Fruit fly (Drosophila melanogaster) whole organism, embryonic: Measurements from ENCODE around the gene Eip75B.

Experiments
- Bgb ChIP-seq: fragments of 200-800 bp; sonication (Bioruptor generic); IDR thresholded peaks from 2 replicates; pipeline ENCODE4 v1.3.6; 2022; ENCODE audit warnings: missing biosample characterization, missing genetic modification characterization; ENCODE audit not compliant: partially characterized antibody
- CG10462 ChIP-seq: fragments of 200-800 bp; sonication (Bioruptor generic); optimal IDR thresholded peaks from 2 replicates; lab custom pipeline; 2016; ENCODE audit warnings: missing biosample characterization, missing genetic modification characterization
- CG11085 ChIP-seq: fragments of 200-800 bp; sonication (Bioruptor generic); IDR thresholded peaks from 2 replicates; pipeline ENCODE4 v1.3.6; 2022; ENCODE audit warnings: missing biosample characterization, missing genetic modification characterization
- CG11398 ChIP-seq: fragments of 200-800 bp; sonication (Bioruptor generic); optimal IDR thresholded peaks from 2 replicates; lab custom pipeline; 2016; ENCODE audit warnings: missing biosample characterization, missing genetic modification characterization
- CG13775 ChIP-seq: fragments of 200-800 bp; sonication (Bioruptor generic); optimal IDR thresholded peaks from 3 replicates; lab custom pipeline; 2017; ENCODE audit warnings: missing biosample characterization, mild to moderate bottlenecking, missing genetic modification characterization
- CG14050 ChIP-seq: fragments of 200-800 bp; sonication (Bioruptor generic); IDR thresholded peaks from 3 replicates; pipeline ENCODE4 v1.3.6; 2022; ENCODE audit warnings: missing biosample characterization, missing genetic modification characterization
- CG14667 ChIP-seq: fragments of 200-800 bp; sonication (Bioruptor generic); IDR thresholded peaks from 2 replicates; pipeline ENCODE4 v1.3.6; 2022; ENCODE audit warnings: missing biosample characterization, missing genetic modification characterization
- CG14710 ChIP-seq: fragments of 200-800 bp; sonication (Bioruptor generic); optimal IDR thresholded peaks from 3 replicates; lab custom pipeline; 2019; ENCODE audit warnings: missing biosample characterization, mild to moderate bottlenecking, missing genetic modification characterization, moderate library complexity
- CG15073 ChIP-seq: fragments of 200-800 bp; sonication (Bioruptor generic); optimal IDR thresholded peaks from 2 replicates; lab custom pipeline; 2016; ENCODE audit warnings: missing biosample characterization, missing genetic modification characterization
- CG1602 ChIP-seq: fragments of 200-800 bp; sonication (Bioruptor generic); optimal IDR thresholded peaks from 3 replicates; lab custom pipeline; 2016; ENCODE audit warnings: missing biosample characterization, missing genetic modification characterization
- CG16815 ChIP-seq: fragments of 200-800 bp; sonication (Bioruptor generic); optimal IDR thresholded peaks from 3 replicates; lab custom pipeline; 2017; ENCODE audit warnings: missing biosample characterization, mild to moderate bottlenecking, missing genetic modification characterization
- CG17612 ChIP-seq: fragments of 200-800 bp; sonication (Bioruptor generic); IDR thresholded peaks from 2 replicates; pipeline ENCODE4 v1.3.6; 2022; ENCODE audit warnings: missing biosample characterization, missing genetic modification characterization
- CG17829 ChIP-seq: fragments of 200-800 bp; optimal IDR thresholded peaks from 2 replicates; lab custom pipeline; 2019; ENCODE audit warnings: missing biosample characterization, mild to moderate bottlenecking, missing genetic modification characterization, moderate library complexity
- CG18764 ChIP-seq: fragments of 200-800 bp; sonication (Bioruptor generic); optimal IDR thresholded peaks from 3 replicates; lab custom pipeline; 2016; ENCODE audit warnings: missing biosample characterization, missing genetic modification characterization
- CG2116 ChIP-seq: fragments of 200-800 bp; sonication (Bioruptor generic); optimal IDR thresholded peaks from 3 replicates; lab custom pipeline; 2018; ENCODE audit warnings: missing biosample characterization, mild to moderate bottlenecking, missing genetic modification characterization
- CG2120 ChIP-seq: fragments of 200-800 bp; sonication (Bioruptor generic); optimal IDR thresholded peaks from 3 replicates; lab custom pipeline; 2016; ENCODE audit warnings: missing biosample characterization, missing genetic modification characterization
- CG2875 ChIP-seq: fragments of 200-800 bp; sonication (Bioruptor generic); optimal IDR thresholded peaks from 2 replicates; lab custom pipeline; 2017; ENCODE audit warnings: missing biosample characterization, mild to moderate bottlenecking, missing genetic modification characterization, missing genetic modification reagents
- CG2889 ChIP-seq: fragments of 200-800 bp; sonication (Bioruptor generic); IDR thresholded peaks from 3 replicates; pipeline ENCODE4 v1.3.6; 2022; ENCODE audit warnings: missing biosample characterization, missing genetic modification characterization
- CG3065 ChIP-seq: fragments of 200-800 bp; sonication (Bioruptor generic); optimal IDR thresholded peaks from 2 replicates; lab custom pipeline; 2016; ENCODE audit warnings: missing biosample characterization, missing genetic modification characterization
- CG31365 ChIP-seq: fragments of 200-800 bp; sonication (Bioruptor generic); optimal IDR thresholded peaks from 2 replicates; lab custom pipeline; 2018; ENCODE audit warnings: missing biosample characterization, mild to moderate bottlenecking, missing genetic modification characterization
- CG34376 ChIP-seq: fragments of 200-800 bp; sonication (Bioruptor generic); optimal IDR thresholded peaks from 2 replicates; lab custom pipeline; 2018; ENCODE audit warnings: missing biosample characterization, mild to moderate bottlenecking, missing genetic modification characterization
- CG43689 ChIP-seq: fragments of 200-800 bp; sonication (Bioruptor generic); IDR thresholded peaks from 2 replicates; pipeline ENCODE4 v1.3.6; 2022; ENCODE audit warnings: missing biosample characterization, missing genetic modification characterization
- CG5245 ChIP-seq: fragments of 200-800 bp; sonication (Bioruptor generic); optimal IDR thresholded peaks from 3 replicates; lab custom pipeline; 2016; ENCODE audit warnings: missing biosample characterization, missing genetic modification characterization
- CG6654 ChIP-seq: fragments of 200-800 bp; sonication (Bioruptor generic); optimal IDR thresholded peaks from 2 replicates; lab custom pipeline; 2017; ENCODE audit warnings: missing biosample characterization, mild to moderate bottlenecking, missing genetic modification characterization
- CG6683 ChIP-seq: fragments of 200-800 bp; sonication (Bioruptor generic); optimal IDR thresholded peaks from 2 replicates; lab custom pipeline; 2017; ENCODE audit warnings: missing biosample characterization, mild to moderate bottlenecking, missing genetic modification characterization, missing genetic modification reagents
- CG6854 ChIP-seq: fragments of 200-800 bp; sonication (Bioruptor generic); optimal IDR thresholded peaks from 3 replicates; lab custom pipeline; 2017; ENCODE audit warnings: missing biosample characterization, mild to moderate bottlenecking, missing genetic modification characterization
- CG9609 ChIP-seq: fragments of 200-800 bp; sonication (Bioruptor generic); optimal IDR thresholded peaks from 3 replicates; lab custom pipeline; 2016; ENCODE audit warnings: missing biosample characterization, missing genetic modification characterization
- D19B ChIP-seq: fragments of 200-800 bp; sonication (Bioruptor generic); optimal IDR thresholded peaks from 2 replicates; lab custom pipeline; 2017; ENCODE audit warnings: missing biosample characterization, mild to moderate bottlenecking, missing genetic modification characterization
- Dbx ChIP-seq: fragments of 200-800 bp; sonication (Bioruptor generic); IDR thresholded peaks from 3 replicates; pipeline ENCODE4 v1.3.6; 2022; ENCODE audit warnings: missing biosample characterization, missing genetic modification characterization
- E2f1 ChIP-seq: fragments of 200-800 bp; sonication (Bioruptor generic); IDR thresholded peaks from 2 replicates; pipeline ENCODE4 v1.3.6; 2022; ENCODE audit warnings: missing biosample characterization, missing genetic modification characterization
- Ets97D ChIP-seq: fragments of 200-800 bp; sonication (Bioruptor generic); optimal IDR thresholded peaks from 3 replicates; lab custom pipeline; 2016; ENCODE audit warnings: missing biosample characterization, missing genetic modification characterization
- HLH54F ChIP-seq: fragments of 200-800 bp; sonication (Bioruptor generic); optimal IDR thresholded peaks from 3 replicates; lab custom pipeline; 2016; ENCODE audit warnings: missing biosample characterization, missing genetic modification characterization
- Pdp1 ChIP-seq, 2 experiments: fragments of 200-800 bp; sonication (Bioruptor generic); optimal IDR thresholded peaks; 3 replicates each; lab custom pipeline; 2016; ENCODE audit warnings: missing biosample characterization in 2 of 2, missing genetic modification characterization in 2 of 2, mild to moderate bottlenecking in 1 of 2, moderate library complexity in 1 of 2
- Sin3A ChIP-seq: fragments of >200 bp; optimal IDR thresholded peaks from 2 replicates; lab custom pipeline; 2018
- Spps ChIP-seq: fragments of 200-800 bp; sonication (Bioruptor generic); optimal IDR thresholded peaks from 2 replicates; lab custom pipeline; 2018; ENCODE audit warnings: missing biosample characterization, mild to moderate bottlenecking, missing genetic modification characterization
- Usf ChIP-seq: fragments of 200-800 bp; sonication (Bioruptor generic); optimal IDR thresholded peaks from 2 replicates; lab custom pipeline; 2017; ENCODE audit warnings: missing genotype, missing biosample characterization, missing genetic modification characterization
- Xrp1 ChIP-seq: fragments of 200-800 bp; sonication (Bioruptor generic); IDR thresholded peaks from 2 replicates; pipeline ENCODE4 v1.3.6; 2022; ENCODE audit warnings: missing biosample characterization, missing genetic modification characterization
- ftz-f1 ChIP-seq: fragments of 200-800 bp; sonication (Bioruptor generic); optimal IDR thresholded peaks from 2 replicates; lab custom pipeline; 2016; ENCODE audit warnings: missing biosample characterization, missing genetic modification characterization
- fu2 ChIP-seq: fragments of 200-800 bp; sonication (Bioruptor generic); optimal IDR thresholded peaks from 2 replicates; lab custom pipeline; 2016; ENCODE audit warnings: missing biosample characterization, missing genetic modification characterization
- gem ChIP-seq: fragments of 200-800 bp; sonication (Bioruptor generic); optimal IDR thresholded peaks from 2 replicates; lab custom pipeline; 2019; ENCODE audit warnings: missing biosample characterization, mild to moderate bottlenecking, missing genetic modification characterization, moderate library complexity
- gro ChIP-seq: fragments of 200-800 bp; sonication (Bioruptor generic); optimal IDR thresholded peaks from 2 replicates; lab custom pipeline; 2016; ENCODE audit warnings: missing biosample characterization, missing genetic modification characterization
- ind ChIP-seq: fragments of 200-800 bp; sonication (Bioruptor generic); optimal IDR thresholded peaks from 3 replicates; lab custom pipeline; 2016; ENCODE audit warnings: missing biosample characterization, missing genetic modification characterization
- inv ChIP-seq: fragments of 200-800 bp; sonication (Bioruptor generic); IDR thresholded peaks from 2 replicates; pipeline ENCODE4 v1.3.6; 2022; ENCODE audit warnings: missing biosample characterization, missing genetic modification characterization; ENCODE audit not compliant: partially characterized antibody
- kni ChIP-seq: fragments of 200-800 bp; sonication (Bioruptor generic); optimal IDR thresholded peaks from 3 replicates; lab custom pipeline; 2017; ENCODE audit warnings: mild to moderate bottlenecking, missing biosample characterization, missing genetic modification reagents, missing genetic modification characterization
- nau ChIP-seq: fragments of 200-800 bp; sonication (Bioruptor generic); optimal IDR thresholded peaks from 3 replicates; lab custom pipeline; 2017; ENCODE audit warnings: missing biosample characterization, mild to moderate bottlenecking, missing genetic modification characterization, missing genetic modification reagents
- peb ChIP-seq: fragments of 200-800 bp; sonication (Bioruptor generic); IDR thresholded peaks from 2 replicates; pipeline ENCODE4 v1.3.6; 2022; ENCODE audit warnings: missing biosample characterization, missing genetic modification characterization
- pzg ChIP-seq: fragments of 200-800 bp; sonication (Bioruptor generic); optimal IDR thresholded peaks from 3 replicates; lab custom pipeline; 2018; ENCODE audit warnings: missing biosample characterization, mild to moderate bottlenecking, missing genetic modification characterization, moderate library complexity
- sc ChIP-seq, 3 experiments: fragments of >200 bp in 2 of 3; fragments of 200-800 bp in 1 of 3; sonication (Bioruptor generic) in 1 of 3; optimal IDR thresholded peaks; 2 replicates in 2 of 3; 3 replicates in 1 of 3; lab custom pipeline; 2017; ENCODE audit warnings: mild to moderate bottlenecking in 1 of 3, missing biosample characterization in 1 of 3, missing genetic modification characterization in 1 of 3, missing genetic modification reagents in 1 of 3
- sima ChIP-seq: fragments of 200-800 bp; sonication (Bioruptor generic); optimal IDR thresholded peaks from 2 replicates; lab custom pipeline; 2016; ENCODE audit warnings: missing biosample characterization, missing genetic modification characterization
- sna ChIP-seq: fragments of 200-800 bp; sonication (Bioruptor generic); IDR thresholded peaks from 2 replicates; pipeline ENCODE4 v1.3.6; 2022; ENCODE audit warnings: missing biosample characterization, missing genetic modification characterization; ENCODE audit not compliant: partially characterized antibody
- ssp ChIP-seq: fragments of 200-800 bp; sonication (Bioruptor generic); IDR thresholded peaks from 2 replicates; pipeline ENCODE4 v1.3.6; 2022; ENCODE audit warnings: missing biosample characterization, missing genetic modification characterization
- wor ChIP-seq: fragments of 200-800 bp; sonication (Bioruptor generic); IDR thresholded peaks from 2 replicates; pipeline ENCODE4 v1.3.6; 2022; ENCODE audit warnings: missing biosample characterization, missing genetic modification characterization

The Eip75B gene

dm6 chr3L:17941575-17941974, 122.9 kb downstream of the Eip75B start (continued):
- TF ChIP-seq D19B (GFP tag; lab: Kevin White, UChicago) (no peak), CG11398 (GFP tag; lab: Kevin White, UChicago) (no peak), ftz-f1 (no peak), CG14050 (GFP tag; lab: Robert Waterston, UW) (no peak), CG9609 (GFP tag; lab: Kevin White, UChicago) (no peak), CG18764 (GFP tag; lab: Kevin White, UChicago) (no peak), CG10462 (GFP tag; lab: Kevin White, UChicago) (no peak), E2f1 (GFP tag; lab: Robert Waterston, UW) (no peak), peb (GFP tag; lab: Robert Waterston, UW) (no peak), nau (GFP tag; lab: Kevin White, UChicago) (no peak), CG34376 (GFP tag; lab: Kevin White, UChicago) (no peak), CG13775 (GFP tag; lab: Kevin White, UChicago) (peak; percentile 12), CG17612 (no peak), Xrp1 (GFP tag; lab: Robert Waterston, UW) (no peak), CG6683 (GFP tag; lab: Kevin White, UChicago) (no peak), Bgb (GFP tag; lab: Robert Waterston, UW) (no peak), Sin3A (lab: Kevin White, UChicago) (no peak), CG16815 (GFP tag; lab: Kevin White, UChicago) (no peak), ind (GFP tag; lab: Kevin White, UChicago) (peak; percentile 24), sima (GFP tag; lab: Kevin White, UChicago) (no peak), CG17829 (tag; lab: Kevin White, UChicago) (no peak), CG2120 (peak; percentile 67), CG2116 (GFP tag; lab: Kevin White, UChicago) (no peak), CG3065 (no peak), CG43689 (GFP tag; lab: Robert Waterston, UW) (no peak), ssp (GFP tag; lab: Robert Waterston, UW) (no peak), Ets97D (GFP tag; lab: Kevin White, UChicago) (no peak), CG11085 (GFP tag; lab: Robert Waterston, UW) (no peak), wor (GFP tag; lab: Robert Waterston, UW) (no peak), sna (GFP tag; lab: Robert Waterston, UW) (no peak), CG6854 (GFP tag; lab: Kevin White, UChicago) (peak; percentile 10), CG15073 (GFP tag; lab: Kevin White, UChicago) (no peak), pzg (GFP tag; lab: Kevin White, UChicago) (no peak), sc (optimal IDR thresholded peaks at IDR 0.05; lab: Kevin White, UChicago) (no peak), sc (GFP tag; optimal IDR thresholded peaks at IDR 0.05; lab: Kevin White, UChicago) (no peak), Pdp1 (GFP tag; optimal IDR thresholded peaks at IDR 0.05; lab: Kevin White, UChicago) (peak in 1 of 2 experiments; percentile 7), kni (GFP tag; lab: Kevin White, UChicago) (no peak), fu2 (GFP tag; lab: Kevin White, UChicago) (no peak), CG1602 (GFP tag; lab: Kevin White, UChicago) (no peak), Dbx (GFP tag; lab: Robert Waterston, UW) (peak; percentile 54; the same call in 2 of the 3 replicates), CG2889 (no peak), gem (tag; lab: Kevin White, UChicago) (peak; percentile 65), CG31365 (no peak), CG2875 (GFP tag; lab: Kevin White, UChicago) (no peak), HLH54F (GFP tag; lab: Kevin White, UChicago) (no peak), CG14710 (tag; lab: Kevin White, UChicago) (no peak), Spps (tag; lab: Kevin White, UChicago) (no peak), CG6654 (no peak), CG14667 (GFP tag; lab: Robert Waterston, UW) (no peak), inv (no peak), CG5245 (no peak), Usf (GFP tag; lab: Kevin White, UChicago) (no peak), gro (GFP tag; lab: Kevin White, UChicago) (no peak)
